Worm (Caenorhabditis elegans): ENCODE results near the gene egrh-2.

egrh-2 gene

DNA sequence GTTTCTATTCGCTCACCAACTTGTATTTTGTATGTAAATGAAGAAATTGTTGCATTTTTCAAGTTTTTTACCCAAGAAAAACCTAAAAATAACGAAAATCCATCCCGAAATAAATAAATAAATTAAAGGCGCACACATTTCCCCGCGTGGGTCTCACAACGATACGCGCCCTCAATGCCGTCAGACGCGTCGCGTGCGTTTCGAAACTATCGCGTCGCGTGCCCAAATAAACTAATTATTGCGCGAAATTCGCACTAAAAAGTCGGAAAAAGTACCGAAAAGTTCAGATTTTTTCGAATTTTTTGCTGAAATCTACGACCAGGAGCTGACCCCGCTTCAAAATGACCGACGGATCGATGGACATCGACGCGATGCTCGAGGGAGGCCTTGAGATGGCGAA is 22.2 kb upstream of the egrh-2 start, which contains the start of gene rbm-39 (continued):
- peak; percentile 66 for TF ChIP-seq R02D3.7 (tag; optimal IDR thresholded peaks at IDR 0.05)
- TF ChIP-seq nhr-76 (tag; optimal IDR thresholded peaks at IDR 0.05): no peak
- TF ChIP-seq ceh-16 (tag; optimal IDR thresholded peaks at IDR 0.05): no peak
- peak; percentile 56 for TF ChIP-seq ztf-4 (tag; optimal IDR thresholded peaks at IDR 0.05)
- TF ChIP-seq nhr-11 (tag; optimal IDR thresholded peaks at IDR 0.05): no peak
- no peak for TF ChIP-seq ZK546.5 (tag; optimal IDR thresholded peaks at IDR 0.05)
- no peak for TF ChIP-seq elt-3 (tag; optimal IDR thresholded peaks at IDR 0.05)
- no peak for TF ChIP-seq ceh-9 (tag; optimal IDR thresholded peaks at IDR 0.05)
- no peak for TF ChIP-seq nhr-237 (tag; optimal IDR thresholded peaks at IDR 0.05)
- peak; percentile 99 for TF ChIP-seq egl-5 (tag; optimal IDR thresholded peaks at IDR 0.05)
- TF ChIP-seq nhr-67 (tag; optimal IDR thresholded peaks at IDR 0.05): no peak
- peak; percentile 54 for TF ChIP-seq jun-1 (tag; optimal IDR thresholded peaks at IDR 0.05)
- TF ChIP-seq sea-2 (GFP tag; optimal IDR thresholded peaks at IDR 0.05): no peak
- peak; percentile 3 for TF ChIP-seq pqm-1 (tag; optimal IDR thresholded peaks at IDR 0.05)
- peak; percentile 26 for TF ChIP-seq mdl-1 (tag; optimal IDR thresholded peaks at IDR 0.05)
- TF ChIP-seq ama-1 (optimal IDR thresholded peaks at IDR 0.05): peak; percentile 94
- TF ChIP-seq nhr-23 (tag; optimal IDR thresholded peaks at IDR 0.05): peak; percentile 84
- no peak for TF ChIP-seq nhr-43 (tag; optimal IDR thresholded peaks at IDR 0.05; ENCODE audit: poor library complexity, severe bottlenecking)

- TF ChIP-seq nhr-237 (tag; optimal IDR thresholded peaks at IDR 0.05) (no peak), elt-3 (tag; optimal IDR thresholded peaks at IDR 0.05) (no peak), ama-1 (optimal IDR thresholded peaks at IDR 0.05) (no peak), pqm-1 (tag; optimal IDR thresholded peaks at IDR 0.05) (no peak), ceh-82 (tag; optimal IDR thresholded peaks at IDR 0.05) (no peak), lin-15B (tag; optimal IDR thresholded peaks at IDR 0.05) (no peak), mdl-1 (tag; optimal IDR thresholded peaks at IDR 0.05) (no peak), unc-62 (GFP tag; optimal IDR thresholded peaks at IDR 0.05) (no peak), mml-1 (tag; optimal IDR thresholded peaks at IDR 0.05) (no peak), nfya-1 (tag; optimal IDR thresholded peaks at IDR 0.05; ENCODE audit: insufficient read depth) (no peak), ceh-16 (tag; optimal IDR thresholded peaks at IDR 0.05) (no peak), fkh-10 (GFP tag; optimal IDR thresholded peaks at IDR 0.05) (no peak), nhr-23 (tag; optimal IDR thresholded peaks at IDR 0.05) (no peak), hmg-11 (tag; optimal IDR thresholded peaks at IDR 0.05) (no peak), nhr-77 (tag; optimal IDR thresholded peaks at IDR 0.05) (no peak), ceh-9 (tag; optimal IDR thresholded peaks at IDR 0.05) (no peak), nhr-67 (tag; optimal IDR thresholded peaks at IDR 0.05) (no peak)
Observed at ce11 chrIV:1011776-1012175, 21.5 kb upstream of the egrh-2 start.

ce11 chrIV:1010212-1010611 is 20.0 kb upstream of the egrh-2 start, which contains the start of gene atg-3:
TSS of gene atg-3 (plus strand) at chrIV:1010512.
- no peak for TF ChIP-seq ztf-4 (tag; optimal IDR thresholded peaks at IDR 0.05)
- TF ChIP-seq daf-12 (tag; optimal IDR thresholded peaks at IDR 0.05): no peak
- TF ChIP-seq nhr-43 (tag; optimal IDR thresholded peaks at IDR 0.05; ENCODE audit: poor library complexity, severe bottlenecking): no peak
- no peak for TF ChIP-seq nhr-25 (tag; optimal IDR thresholded peaks at IDR 0.05)
- no peak for TF ChIP-seq nhr-28 (tag; optimal IDR thresholded peaks at IDR 0.05)
- TF ChIP-seq pqm-1 (tag; optimal IDR thresholded peaks at IDR 0.05): no peak
- TF ChIP-seq ceh-16 (tag; optimal IDR thresholded peaks at IDR 0.05): no peak
- TF ChIP-seq nfya-1 (tag; optimal IDR thresholded peaks at IDR 0.05; ENCODE audit: insufficient read depth): no peak
- no peak for TF ChIP-seq pha-4 (tag; optimal IDR thresholded peaks at IDR 0.05)

ce11 chrIV:1009546-1009945 is 19.3 kb upstream of the egrh-2 start, which contains the start of gene Y55F3AM.9:
TSS of gene Y55F3AM.9 (minus strand) at chrIV:1009734.
- TF ChIP-seq ceh-28 (tag; optimal IDR thresholded peaks at IDR 0.05) (peak; percentile 47), nhr-12 (tag; optimal IDR thresholded peaks at IDR 0.05) (no peak), egl-5 (tag; optimal IDR thresholded peaks at IDR 0.05) (peak; percentile 66), pha-4 (tag; optimal IDR thresholded peaks at IDR 0.05) (peak; percentile 48), nfya-1 (tag; optimal IDR thresholded peaks at IDR 0.05; ENCODE audit: insufficient read depth) (peak; percentile 42), unc-62 (GFP tag; optimal IDR thresholded peaks at IDR 0.05) (no peak), skn-1 (tag; optimal IDR thresholded peaks at IDR 0.05) (no peak), lin-15B (tag; optimal IDR thresholded peaks at IDR 0.05) (peak; percentile 58)

ce11 chrIV:1006662-1007061 is 16.4 kb upstream of the egrh-2 start:
- TF ChIP-seq ceh-28 (tag; optimal IDR thresholded peaks at IDR 0.05) (peak; percentile 90), nhr-67 (tag; optimal IDR thresholded peaks at IDR 0.05) (no peak)

Measured in whole organism, L3 larva.